Fruit fly (Drosophila melanogaster) whole organism, embryonic: Measurements from ENCODE around the gene eIF3l.

Experiments used
- Ada2b ChIP-seq: fragments of 200-800 bp; sonication (Bioruptor generic); IDR thresholded peaks from 2 replicates; pipeline ENCODE4 v1.3.6; 2022; ENCODE audit warnings: missing biosample characterization, missing genetic modification characterization
- Bteb2 ChIP-seq: fragments of 200-800 bp; sonication (Bioruptor generic); optimal IDR thresholded peaks from 2 replicates; lab custom pipeline; 2016; ENCODE audit warnings: missing biosample characterization, missing genetic modification characterization
- CG10274 ChIP-seq: fragments of 200-800 bp; sonication (Bioruptor generic); optimal IDR thresholded peaks from 3 replicates; lab custom pipeline; 2017; ENCODE audit warnings: missing biosample characterization, mild to moderate bottlenecking, missing genetic modification characterization
- CG11247 ChIP-seq: fragments of 200-800 bp; sonication (Bioruptor generic); IDR thresholded peaks from 2 replicates; pipeline ENCODE4 v1.3.6; 2022; ENCODE audit warnings: missing biosample characterization, missing genetic modification characterization
- CG11695 ChIP-seq: fragments of 200-800 bp; sonication (Bioruptor generic); IDR thresholded peaks from 3 replicates; pipeline ENCODE4 v1.3.6; 2022; ENCODE audit warnings: missing biosample characterization, missing genetic modification characterization
- CG14441 ChIP-seq: fragments of 200-800 bp; sonication (Bioruptor generic); IDR thresholded peaks from 2 replicates; pipeline ENCODE4 v1.3.6; 2022; ENCODE audit warnings: missing biosample characterization, missing genetic modification characterization
- CG15073 ChIP-seq: fragments of 200-800 bp; sonication (Bioruptor generic); optimal IDR thresholded peaks from 2 replicates; lab custom pipeline; 2016; ENCODE audit warnings: missing biosample characterization, missing genetic modification characterization
- CG1529 ChIP-seq: fragments of 200-800 bp; sonication (Bioruptor generic); optimal IDR thresholded peaks from 3 replicates; lab custom pipeline; 2018; ENCODE audit warnings: missing biosample characterization, missing genetic modification characterization
- CG17912 ChIP-seq: fragments of 200-800 bp; sonication (Bioruptor generic); optimal IDR thresholded peaks from 2 replicates; lab custom pipeline; 2018; ENCODE audit warnings: missing biosample characterization, mild to moderate bottlenecking, missing genetic modification characterization
- CG18599 ChIP-seq: fragments of 200-800 bp; sonication (Bioruptor generic); optimal IDR thresholded peaks from 3 replicates; lab custom pipeline; 2017; ENCODE audit warnings: missing biosample characterization, missing genetic modification characterization, mild to moderate bottlenecking, moderate library complexity, missing genetic modification reagents
- CG2712 ChIP-seq: fragments of 200-800 bp; optimal IDR thresholded peaks from 3 replicates; lab custom pipeline; 2019; ENCODE audit warnings: missing biosample characterization, mild to moderate bottlenecking, missing genetic modification characterization, moderate library complexity
- CG30431 ChIP-seq: fragments of 200-800 bp; sonication (Bioruptor generic); optimal IDR thresholded peaks from 2 replicates; lab custom pipeline; 2017; ENCODE audit warnings: missing biosample characterization, missing genetic modification characterization
- CG34422 ChIP-seq: fragments of 200-800 bp; sonication (Bioruptor generic); IDR thresholded peaks from 3 replicates; pipeline ENCODE4 v1.3.6; 2022; ENCODE audit warnings: missing biosample characterization, missing genetic modification characterization
- CG4360 ChIP-seq: fragments of 200-800 bp; sonication (Bioruptor generic); IDR thresholded peaks from 2 replicates; pipeline ENCODE4 v1.3.6; 2022; ENCODE audit warnings: missing biosample characterization, missing genetic modification characterization
- CG4404 ChIP-seq: fragments of 200-800 bp; sonication (Bioruptor generic); IDR thresholded peaks from 2 replicates; pipeline ENCODE4 v1.3.6; 2022; ENCODE audit warnings: missing biosample characterization, missing genetic modification characterization
- CG4820 ChIP-seq: fragments of 200-800 bp; sonication (Bioruptor generic); optimal IDR thresholded peaks from 3 replicates; lab custom pipeline; 2016; ENCODE audit warnings: missing biosample characterization, missing genetic modification characterization
- CG5180 ChIP-seq: fragments of 200-800 bp; sonication (Bioruptor generic); optimal IDR thresholded peaks from 3 replicates; lab custom pipeline; 2017; ENCODE audit warnings: missing biosample characterization, missing genetic modification characterization, mild to moderate bottlenecking, moderate library complexity, missing genetic modification reagents
- CG6689 ChIP-seq: fragments of 200-800 bp; sonication (Bioruptor generic); IDR thresholded peaks from 2 replicates; pipeline ENCODE4 v1.3.6; 2022; ENCODE audit warnings: missing biosample characterization, missing genetic modification characterization
- CG7271 ChIP-seq: fragments of 200-800 bp; sonication (Bioruptor generic); optimal IDR thresholded peaks from 2 replicates; lab custom pipeline; 2018; ENCODE audit warnings: missing biosample characterization, mild to moderate bottlenecking, missing genetic modification characterization, moderate library complexity
- CG7839 ChIP-seq: fragments of 200-800 bp; sonication (Bioruptor generic); optimal IDR thresholded peaks from 3 replicates; lab custom pipeline; 2018; ENCODE audit warnings: missing biosample characterization, mild to moderate bottlenecking, missing genetic modification characterization, moderate library complexity
- CG8089 ChIP-seq: fragments of 200-800 bp; sonication (Bioruptor generic); optimal IDR thresholded peaks from 3 replicates; lab custom pipeline; 2016; ENCODE audit warnings: missing biosample characterization, missing genetic modification characterization
- CG8359 ChIP-seq: fragments of 200-800 bp; sonication (Bioruptor generic); optimal IDR thresholded peaks from 2 replicates; lab custom pipeline; 2017; ENCODE audit warnings: missing biosample characterization, mild to moderate bottlenecking, missing genetic modification characterization, borderline replicate concordance
- CG8924 ChIP-seq: fragments of 200-800 bp; optimal IDR thresholded peaks from 3 replicates; lab custom pipeline; 2019; ENCODE audit warnings: missing biosample characterization, mild to moderate bottlenecking, missing genetic modification characterization, moderate library complexity
- CG8944 ChIP-seq: fragments of 200-800 bp; sonication (Bioruptor generic); optimal IDR thresholded peaks from 3 replicates; lab custom pipeline; 2016; ENCODE audit warnings: missing biosample characterization, missing genetic modification characterization
- CG9609 ChIP-seq: fragments of 200-800 bp; sonication (Bioruptor generic); optimal IDR thresholded peaks from 3 replicates; lab custom pipeline; 2016; ENCODE audit warnings: missing biosample characterization, missing genetic modification characterization
- CG9817 ChIP-seq: fragments of 200-800 bp; sonication (Bioruptor generic); optimal IDR thresholded peaks from 2 replicates; lab custom pipeline; 2018; ENCODE audit warnings: missing biosample characterization, mild to moderate bottlenecking, missing genetic modification characterization, moderate library complexity
- HLH54F ChIP-seq: fragments of 200-800 bp; sonication (Bioruptor generic); optimal IDR thresholded peaks from 3 replicates; lab custom pipeline; 2016; ENCODE audit warnings: missing biosample characterization, missing genetic modification characterization
- Hand ChIP-seq: fragments of 200-800 bp; sonication (Bioruptor generic); optimal IDR thresholded peaks from 2 replicates; lab custom pipeline; 2017; ENCODE audit warnings: mild to moderate bottlenecking, missing biosample characterization, missing genetic modification reagents, missing genetic modification characterization
- HmgZ ChIP-seq: fragments of 200-800 bp; sonication (Bioruptor generic); optimal IDR thresholded peaks from 2 replicates; lab custom pipeline; 2018; ENCODE audit warnings: missing biosample characterization, mild to moderate bottlenecking, missing genetic modification characterization
- Hr39 ChIP-seq: fragments of >200 bp; optimal IDR thresholded peaks from 2 replicates; lab custom pipeline; 2017
- Lpt ChIP-seq: fragments of >200 bp; optimal IDR thresholded peaks from 2 replicates; lab custom pipeline; 2018; ENCODE audit warnings: missing biosample characterization, missing genetic modification characterization
- Meics ChIP-seq: fragments of 200-800 bp; sonication (Bioruptor generic); optimal IDR thresholded peaks from 2 replicates; lab custom pipeline; 2017; ENCODE audit warnings: missing biosample characterization, mild to moderate bottlenecking, missing genetic modification characterization
- NC2α ChIP-seq: fragments of 200-800 bp; sonication (Bioruptor generic); optimal IDR thresholded peaks from 2 replicates; lab custom pipeline; 2016; ENCODE audit warnings: missing biosample characterization, missing genetic modification characterization
- NFAT ChIP-seq: fragments of 200-800 bp; sonication (Bioruptor generic); IDR thresholded peaks from 2 replicates; pipeline ENCODE4 v1.3.6; 2022; ENCODE audit warnings: missing biosample characterization, missing genetic modification characterization
- NfI ChIP-seq: fragments of 200-800 bp; sonication (Bioruptor generic); optimal IDR thresholded peaks from 3 replicates; lab custom pipeline; 2018; ENCODE audit warnings: missing biosample characterization, mild to moderate bottlenecking, missing genetic modification characterization, moderate library complexity
- Sry-β ChIP-seq: fragments of 200-800 bp; sonication (Bioruptor generic); optimal IDR thresholded peaks from 2 replicates; lab custom pipeline; 2018; ENCODE audit warnings: missing biosample characterization, mild to moderate bottlenecking, missing genetic modification characterization, moderate library complexity
- ab ChIP-seq: fragments of 200-800 bp; sonication (Bioruptor generic); optimal IDR thresholded peaks from 2 replicates; lab custom pipeline; 2016; ENCODE audit warnings: missing biosample characterization, missing genetic modification characterization
- al ChIP-seq: fragments of 200-800 bp; sonication (Bioruptor generic); IDR thresholded peaks from 2 replicates; pipeline ENCODE4 v1.3.6; 2022; ENCODE audit warnings: missing biosample characterization, missing genetic modification characterization
- ara ChIP-seq: fragments of 200-800 bp; sonication (Bioruptor generic); IDR thresholded peaks from 2 replicates; pipeline ENCODE4 v1.3.6; 2022; ENCODE audit warnings: missing biosample characterization, missing genetic modification characterization
- chm ChIP-seq: fragments of 200-800 bp; sonication (Bioruptor generic); IDR thresholded peaks from 2 replicates; pipeline ENCODE4 v1.3.6; 2022; ENCODE audit warnings: missing biosample characterization, missing genetic modification characterization
- corto ChIP-seq: fragments of 200-800 bp; sonication (Bioruptor generic); optimal IDR thresholded peaks from 2 replicates; lab custom pipeline; 2016; ENCODE audit warnings: missing biosample characterization, mild to moderate bottlenecking, missing genetic modification characterization, moderate library complexity
- lola ChIP-seq, 3 experiments: fragments of >200 bp in 2 of 3; fragments of 200-800 bp in 1 of 3; sonication (Bioruptor generic) in 1 of 3; optimal IDR thresholded peaks; 2 replicates each; lab custom pipeline; 2017 to 2019; ENCODE audit warnings: missing biosample characterization in 3 of 3, missing genetic modification characterization in 3 of 3, mild to moderate bottlenecking in 1 of 3, moderate library complexity in 1 of 3
- otp ChIP-seq: fragments of 200-800 bp; sonication (Bioruptor generic); IDR thresholded peaks from 3 replicates; pipeline ENCODE4, ENCODE4 v1.3.6; 2022; ENCODE audit warnings: missing biosample characterization, missing genetic modification characterization
- pita ChIP-seq: fragments of 200-800 bp; sonication (Bioruptor generic); optimal IDR thresholded peaks from 2 replicates; lab custom pipeline; 2017; ENCODE audit warnings: missing biosample characterization, mild to moderate bottlenecking, missing genetic modification characterization
- pnt ChIP-seq: fragments of 200-800 bp; sonication (Bioruptor generic); optimal IDR thresholded peaks from 3 replicates; lab custom pipeline; 2016; ENCODE audit warnings: missing biosample characterization, missing genetic modification characterization
- pum ChIP-seq: fragments of 200-800 bp; sonication (Bioruptor generic); optimal IDR thresholded peaks from 2 replicates; lab custom pipeline; 2016; ENCODE audit warnings: missing biosample characterization, missing genetic modification characterization
- run ChIP-seq: fragments of 200-800 bp; sonication (Bioruptor generic); optimal IDR thresholded peaks from 3 replicates; lab custom pipeline; 2018; ENCODE audit warnings: missing biosample characterization, mild to moderate bottlenecking, missing genetic modification characterization
- tap ChIP-seq: fragments of 200-800 bp; optimal IDR thresholded peaks from 3 replicates; lab custom pipeline; 2019; ENCODE audit warnings: missing biosample characterization, mild to moderate bottlenecking, missing genetic modification characterization, moderate library complexity
- tgo ChIP-seq: fragments of 200-800 bp; sonication (Bioruptor generic); IDR thresholded peaks from 3 replicates; pipeline ENCODE4 v1.3.6; 2022; ENCODE audit warnings: missing biosample characterization, missing genetic modification characterization
- trh ChIP-seq: fragments of 200-800 bp; sonication (Bioruptor generic); optimal IDR thresholded peaks from 2 replicates; lab custom pipeline; 2016; ENCODE audit warnings: missing biosample characterization, missing genetic modification characterization
- ttk ChIP-seq: fragments of 200-800 bp; sonication (Bioruptor generic); IDR thresholded peaks from 2 replicates; pipeline ENCODE4 v2.1.2; 2022; ENCODE audit warnings: missing biosample characterization, missing genetic modification characterization

eIF3l gene

dm6 chr3L:12139232-12139698 is 6.6 kb downstream of the eIF3l start (continued):
- TF ChIP-seq CG18599 (GFP tag; lab: Kevin White, UChicago) (peak; percentile 61), CG5180 (GFP tag; lab: Kevin White, UChicago) (peak; percentile 20), Bteb2 (no peak), al (GFP tag; lab: Robert Waterston, UW) (0 out of 2 replicates have a peak, but pooled peaks have one; percentile 11), CG7839 (tag; lab: Kevin White, UChicago) (peak; percentile 70), tap (tag; lab: Kevin White, UChicago) (no peak), Hand (peak; percentile 29), CG1529 (peak; percentile 1), CG4404 (peak; percentile 36; the same call in 1 of the 2 replicates), ara (GFP tag; lab: Robert Waterston, UW) (no peak), HLH54F (GFP tag; lab: Kevin White, UChicago) (peak; percentile 47), Lpt (no peak), pnt (GFP tag; lab: Kevin White, UChicago) (peak; percentile 53), ab (GFP tag; lab: Kevin White, UChicago) (no peak), CG15073 (peak; percentile 98), CG17912 (GFP tag; lab: Kevin White, UChicago) (no peak), CG11247 (GFP tag; lab: Robert Waterston, UW) (peak; percentile 44; the same call in 1 of the 2 replicates), ttk (GFP tag; lab: Robert Waterston, UW) (0 out of 2 replicates have a peak, but pooled peaks have one; percentile 44), chm (peak; percentile 49; the same call in 1 of the 2 replicates), Meics (GFP tag; lab: Kevin White, UChicago) (peak; percentile 52), CG4360 (GFP tag; lab: Robert Waterston, UW) (no peak), CG8089 (peak; percentile 8), CG10274 (GFP tag; lab: Kevin White, UChicago) (peak; percentile 34), CG9609 (GFP tag; lab: Kevin White, UChicago) (peak; percentile 27), HmgZ (tag; lab: Kevin White, UChicago) (peak; percentile 42), CG11695 (GFP tag; lab: Robert Waterston, UW) (no peak; the same call in 2 of the 3 replicates), CG6689 (GFP tag; lab: Robert Waterston, UW) (peak; percentile 59), Hr39 (lab: Kevin White, UChicago) (no peak), pum (GFP tag; lab: Kevin White, UChicago) (peak; percentile 49), Sry-β (GFP tag; lab: Kevin White, UChicago) (no peak), otp (GFP tag; lab: Robert Waterston, UW) (no peak), CG7271 (tag; lab: Kevin White, UChicago) (no peak), CG4820 (GFP tag; lab: Kevin White, UChicago) (peak; percentile 28), CG9817 (tag; lab: Kevin White, UChicago) (peak; percentile 70), CG2712 (tag; lab: Kevin White, UChicago) (peak; percentile 55), CG8359 (GFP tag; lab: Kevin White, UChicago) (no peak), CG14441 (0 out of 2 replicates have a peak, but pooled peaks have one; percentile 21), NFAT (GFP tag; lab: Robert Waterston, UW) (no peak), NfI (peak; percentile 43), corto (GFP tag; lab: Kevin White, UChicago) (no peak), run (tag; lab: Kevin White, UChicago) (peak; percentile 41), Ada2b (GFP tag; lab: Robert Waterston, UW) (peak; percentile 11; the same call in 1 of the 2 replicates), NC2α (GFP tag; lab: Kevin White, UChicago) (no peak), trh (no peak), CG8924 (peak; percentile 56), tgo (GFP tag; lab: Robert Waterston, UW) (peak; percentile 50; the same call in 2 of the 3 replicates), pita (GFP tag; lab: Kevin White, UChicago) (no peak), CG30431 (no peak), CG34422 (peak; percentile 54; the same call in 2 of the 3 replicates), lola (GFP tag; optimal IDR thresholded peaks at IDR 0.05; lab: Kevin White, UChicago) (peak in 1 of 3 experiments; percentile 11), CG8944 (GFP tag; lab: Kevin White, UChicago) (peak; percentile 41)
